Fruit fly (Drosophila melanogaster): Measurements from ENCODE around the gene CG7557.

DNA sequence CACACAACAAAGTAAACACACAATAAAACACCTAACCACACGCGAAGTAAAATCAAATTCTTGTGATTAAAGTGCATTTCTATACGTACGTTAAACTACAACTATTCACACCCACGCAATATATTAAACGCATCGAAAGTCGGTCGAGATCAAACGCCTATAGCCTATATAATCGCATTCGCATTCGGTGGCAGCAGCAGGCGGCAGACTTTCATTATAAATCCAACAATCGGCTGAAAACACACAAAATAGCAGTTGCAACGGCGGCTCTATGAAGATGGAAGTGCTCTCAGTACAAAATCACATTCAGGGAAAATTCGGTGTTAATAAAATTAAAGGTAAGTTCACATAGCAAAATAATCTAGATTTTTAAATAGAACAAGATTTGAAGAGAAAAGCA is 43.3 kb downstream of the CG7557 start:
- TF ChIP-seq Dif (GFP tag; optimal IDR thresholded peaks at IDR 0.05; ENCODE audit: partially characterized antibody): no peak
- TF ChIP-seq pan (optimal IDR thresholded peaks at IDR 0.05): no peak
- no peak for TF ChIP-seq br (GFP tag; optimal IDR thresholded peaks at IDR 0.05)
- TF ChIP-seq Dfd (GFP tag; optimal IDR thresholded peaks at IDR 0.05): no peak
- no peak for TF ChIP-seq h (GFP tag; optimal IDR thresholded peaks at IDR 0.05)
- no peak for TF ChIP-seq foxo (GFP tag; optimal IDR thresholded peaks at IDR 0.05)
- no peak for TF ChIP-seq Jra (GFP tag; optimal IDR thresholded peaks at IDR 0.05)
- TF ChIP-seq psq (GFP tag; optimal IDR thresholded peaks at IDR 0.05): no peak
- TF ChIP-seq CG9705 (GFP tag; optimal IDR thresholded peaks at IDR 0.05): no peak

All from whole organism, wandering third instar larva.